Worm (Caenorhabditis elegans) whole organism, early embryonic: ENCODE measurements around the gene nhr-230.

Source experiments
- ama-1 ChIP-seq: fragments of 150-350 bp; optimal IDR thresholded peaks from 2 replicates; lab custom pipeline; 2014
- ets-7 ChIP-seq: sonication (generic microtip); optimal IDR thresholded peaks from 2 replicates; lab custom pipeline; 2016; ENCODE audit warnings: missing genotype, missing genetic modification characterization, missing compliant biosample characterization
- flt-1 ChIP-seq: fragments of 200-800 bp; sonication (Bioruptor generic); IDR thresholded peaks from 2 replicates; pipeline ENCODE4 v1.3.6; 2022; ENCODE audit warnings: missing genetic modification characterization, missing compliant biosample characterization
- hmbx-1 ChIP-seq: sonication (generic microtip); optimal IDR thresholded peaks from 2 replicates; lab custom pipeline; 2016; ENCODE audit warnings: mild to moderate bottlenecking, missing genetic modification characterization, missing compliant biosample characterization
- scrt-1 ChIP-seq: fragments of 200-800 bp; sonication (Bioruptor generic); IDR thresholded peaks from 2 replicates; pipeline ENCODE4 v1.3.6; 2022; ENCODE audit warnings: missing genetic modification characterization, missing compliant biosample characterization
- tbx-11 ChIP-seq: fragments of 200-800 bp; sonication (Bioruptor generic); IDR thresholded peaks from 2 replicates; pipeline ENCODE4 v1.3.6; 2022; ENCODE audit warnings: missing genetic modification characterization, missing compliant biosample characterization

ce11 chrV:18821569-18821968 lies 25.0 kb upstream of the nhr-230 start:
- TF ChIP-seq tbx-11 (GFP tag; lab: Robert Waterston, UW) (no peak), ama-1 (no peak), ets-7 (no peak), flt-1 (GFP tag; lab: Robert Waterston, UW) (no peak), hmbx-1 (tag; lab: Kevin White, UChicago) (no peak), scrt-1 (GFP tag; lab: Robert Waterston, UW) (no peak)
